Worm (Caenorhabditis elegans): ENCODE results near the gene mig-5.

The mig-5 gene

DNA sequence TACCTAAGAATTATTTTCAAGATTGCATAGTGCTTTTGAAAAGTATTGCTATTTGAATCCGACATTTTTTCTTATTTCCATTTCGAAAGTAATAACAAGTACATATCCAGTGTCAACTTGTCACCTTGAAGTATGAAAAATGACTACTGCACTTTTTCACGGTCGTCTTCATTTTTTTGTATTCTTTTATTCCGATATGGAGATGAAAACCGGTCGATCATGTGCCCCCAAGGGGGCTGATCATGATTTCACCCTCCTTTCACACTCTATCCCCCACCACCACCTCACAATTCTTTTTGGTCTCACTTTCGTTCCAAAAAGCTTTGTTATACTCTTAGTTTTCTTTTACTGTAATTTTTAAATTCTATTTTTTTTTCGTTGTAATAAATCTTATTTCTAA is 41.1 kb upstream of the mig-5 start:
- TF ChIP-seq aha-1 (tag) (peak; percentile 56), F26F4.8 (GFP tag; conservative IDR thresholded peaks at IDR 0.05) (no peak), unc-62 (GFP tag; optimal IDR thresholded peaks at IDR 0.05 in 1 of 2) (peak in 1 of 2 experiments; percentile 23), unc-62 (tag; optimal IDR thresholded peaks at IDR 0.05) (no peak), ces-1 (GFP tag; optimal IDR thresholded peaks at IDR 0.05) (no peak), hlh-30 (tag; optimal IDR thresholded peaks at IDR 0.05; ENCODE audit: insufficient read depth) (peak; percentile 60), mep-1 (tag; optimal IDR thresholded peaks at IDR 0.05) (peak; percentile 14)

DNA sequence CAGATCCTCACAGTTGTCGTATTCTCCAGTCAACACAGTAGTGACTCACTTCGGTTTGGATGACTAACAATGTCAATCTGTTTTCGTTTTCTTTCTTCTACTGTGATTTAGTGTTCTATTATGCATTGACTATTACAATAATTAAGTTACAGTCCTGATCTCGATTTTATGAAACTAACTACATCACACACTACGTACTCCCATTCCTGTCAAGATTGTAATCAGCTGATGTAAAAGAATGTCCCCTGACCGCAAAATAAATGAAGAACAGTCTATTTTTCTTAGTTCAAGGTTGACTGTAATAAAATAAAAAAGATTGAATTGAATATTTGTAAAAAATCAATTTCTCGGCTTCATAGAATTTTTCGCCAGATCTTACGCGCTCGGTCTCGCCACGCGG is 40.5 kb upstream of the mig-5 start:
- TF ChIP-seq hlh-30 (tag; optimal IDR thresholded peaks at IDR 0.05; ENCODE audit: insufficient read depth) (peak; percentile 17), unc-62 (GFP tag; optimal IDR thresholded peaks at IDR 0.05 in 1 of 2) (peak in 1 of 2 experiments; percentile 75), unc-62 (tag; optimal IDR thresholded peaks at IDR 0.05) (no peak), lin-38 (GFP tag; IDR thresholded peaks at IDR 0.05) (no peak), nhr-28 (tag; optimal IDR thresholded peaks at IDR 0.05) (peak; percentile 76), ztf-11 (tag; optimal IDR thresholded peaks at IDR 0.05) (no peak), dve-1 (tag; optimal IDR thresholded peaks at IDR 0.05; ENCODE audit: insufficient read depth) (peak; percentile 17)

DNA sequence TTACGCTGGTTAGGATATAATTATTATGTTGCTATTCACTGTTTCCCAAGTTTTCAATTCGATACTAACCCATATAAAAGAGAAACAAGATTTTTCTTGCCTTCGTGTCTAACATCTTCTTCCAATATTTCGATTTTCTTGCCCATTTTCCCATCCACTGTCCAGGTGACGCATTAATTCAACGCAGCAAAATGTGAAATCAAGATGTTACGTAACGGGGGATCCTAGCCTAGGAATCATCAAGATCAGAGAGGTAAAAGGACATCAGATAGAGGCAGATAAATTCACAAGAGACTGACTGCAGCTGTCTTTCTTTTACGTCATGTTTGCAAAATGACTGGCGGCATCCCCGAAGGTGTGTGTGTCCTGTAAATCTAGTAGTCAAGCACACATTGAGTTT is 39.8 kb upstream of the mig-5 start:
- peak in 1 of 2 experiments; percentile 99 for TF ChIP-seq unc-62 (GFP tag; optimal IDR thresholded peaks at IDR 0.05 in 1 of 2)
- no peak for TF ChIP-seq unc-62 (tag; optimal IDR thresholded peaks at IDR 0.05)
- no peak for TF ChIP-seq nhr-25 (tag; optimal IDR thresholded peaks at IDR 0.05; ENCODE audit: borderline replicate concordance, insufficient read depth)
- TF ChIP-seq aha-1 (tag): peak; percentile 13
- no peak for TF ChIP-seq unc-130 (GFP tag; optimal IDR thresholded peaks at IDR 0.05)
- TF ChIP-seq T20F7.1 (GFP tag; optimal IDR thresholded peaks at IDR 0.05): no peak

DNA sequence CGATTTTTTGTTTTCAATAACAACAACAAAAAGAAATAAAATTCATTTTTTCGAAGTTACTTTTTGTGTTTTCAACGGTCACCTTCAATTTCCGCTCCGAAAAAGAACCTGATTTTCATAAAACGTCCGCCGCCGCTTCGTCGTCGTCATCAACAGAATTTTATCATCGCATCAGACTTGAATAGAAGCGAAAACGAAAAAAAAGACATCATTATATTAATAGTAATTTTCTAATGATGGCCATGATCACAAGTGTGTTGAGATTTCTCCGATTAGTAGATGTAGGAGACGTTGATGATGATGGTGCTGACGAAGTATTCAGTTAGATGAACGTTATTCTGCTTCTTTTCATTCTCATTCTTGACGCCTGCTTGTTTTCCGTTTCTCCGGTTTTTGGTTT is 39.1 kb upstream of the mig-5 start:
- TF ChIP-seq unc-62 (GFP tag; optimal IDR thresholded peaks at IDR 0.05 in 1 of 2) (peak in 1 of 2 experiments; percentile 83), unc-62 (tag; optimal IDR thresholded peaks at IDR 0.05) (no peak), snpc-1.2 (GFP tag; IDR thresholded peaks at IDR 0.05) (no peak), nhr-28 (tag; optimal IDR thresholded peaks at IDR 0.05) (no peak)

DNA sequence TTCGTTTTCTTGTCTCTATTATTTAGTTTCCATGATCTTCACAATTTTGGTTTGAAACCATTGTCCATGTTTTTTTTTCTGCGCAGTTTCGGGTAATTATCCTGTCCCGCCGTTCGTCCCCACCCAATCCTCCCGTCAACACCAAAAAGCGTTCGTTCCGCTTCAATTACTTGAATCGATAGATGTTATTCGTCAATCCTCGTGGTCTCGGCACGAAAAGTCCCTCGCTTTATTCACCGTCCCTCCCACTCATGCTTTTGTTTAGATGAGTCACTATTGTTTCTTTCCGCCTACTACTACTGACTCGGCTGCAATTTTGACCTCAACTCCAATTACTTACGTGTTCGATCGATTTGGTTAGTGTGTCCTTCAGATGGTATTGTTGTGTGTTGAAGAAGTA is 38.6 kb upstream of the mig-5 start:
- TF ChIP-seq snpc-4 (tag; optimal IDR thresholded peaks at IDR 0.05) (no peak), spr-1 (tag; optimal IDR thresholded peaks at IDR 0.05) (no peak), nhr-48 (tag; optimal IDR thresholded peaks at IDR 0.05) (no peak), ceh-28 (tag; optimal IDR thresholded peaks at IDR 0.05) (peak; percentile 3), mxl-3 (GFP tag; optimal IDR thresholded peaks at IDR 0.05) (peak; percentile 5), dve-1 (tag; optimal IDR thresholded peaks at IDR 0.05; ENCODE audit: insufficient read depth) (no peak), ztf-7 (tag; optimal IDR thresholded peaks at IDR 0.05) (no peak), egl-27 (tag; optimal IDR thresholded peaks at IDR 0.05) (no peak), nhr-237 (tag; optimal IDR thresholded peaks at IDR 0.05) (no peak), ztf-11 (tag; optimal IDR thresholded peaks at IDR 0.05) (no peak), aly-2 (tag; optimal IDR thresholded peaks at IDR 0.05) (no peak), hmg-1.1 (GFP tag; IDR thresholded peaks at IDR 0.05) (no peak), nhr-6 (tag; optimal IDR thresholded peaks at IDR 0.05) (peak; percentile 29), hlh-11 (tag; optimal IDR thresholded peaks at IDR 0.05) (peak; percentile 11), zip-2 (tag; optimal IDR thresholded peaks at IDR 0.05) (no peak), gei-8 (GFP tag; optimal IDR thresholded peaks at IDR 0.05) (no peak), T20F7.1 (GFP tag; optimal IDR thresholded peaks at IDR 0.05) (no peak), F49E8.2 (tag; optimal IDR thresholded peaks at IDR 0.05; ENCODE audit: borderline replicate concordance) (no peak), ceh-44 (GFP tag; IDR thresholded peaks at IDR 0.05) (no peak), nhr-102 (tag; optimal IDR thresholded peaks at IDR 0.05) (no peak), lin-1 (GFP tag; IDR thresholded peaks at IDR 0.05) (no peak), F37D6.2 (tag; optimal IDR thresholded peaks at IDR 0.05) (no peak), jun-1 (tag; optimal IDR thresholded peaks at IDR 0.05) (no peak), T26A8.4 (GFP tag; IDR thresholded peaks at IDR 0.05) (no peak), nhr-76 (tag; optimal IDR thresholded peaks at IDR 0.05) (no peak), F10B5.3 (tag; optimal IDR thresholded peaks at IDR 0.05) (no peak), cey-2 (tag; optimal IDR thresholded peaks at IDR 0.05; ENCODE audit: borderline replicate concordance, insufficient read depth) (no peak), dmd-9 (GFP tag; IDR thresholded peaks at IDR 0.05) (no peak), F44E2.7 (GFP tag; IDR thresholded peaks at IDR 0.05) (no peak), pha-4 (GFP tag; IDR thresholded peaks at IDR 0.05) (no peak), pha-4 (tag; optimal IDR thresholded peaks at IDR 0.05) (peak; percentile 55), lin-13 (GFP tag; optimal IDR thresholded peaks at IDR 0.05) (no peak)

All from whole organism, L4 larva.